Worm (Caenorhabditis elegans) whole organism, young adult: ENCODE measurements around the gene F10G7.10.

Experiments used
- B0019.2 ChIP-seq: fragments of 200-800 bp; sonication (Bioruptor generic); conservative IDR thresholded peaks from 2 replicates; pipeline ENCODE4 v1.3.6; 2022; ENCODE audit warnings: missing genetic modification reagents, missing genetic modification characterization, missing compliant biosample characterization
- F57C9.4 ChIP-seq: sonication (generic microtip); optimal IDR thresholded peaks from 2 replicates; lab custom pipeline; 2017; ENCODE audit warnings: mild to moderate bottlenecking, missing genetic modification characterization, missing compliant biosample characterization
- K11D2.4 ChIP-seq: fragments of 200-800 bp; sonication (Bioruptor generic); IDR thresholded peaks from 2 replicates; pipeline ENCODE4 v1.3.6; 2022; ENCODE audit warnings: missing genetic modification reagents, missing genetic modification characterization, missing compliant biosample characterization
- K12H6.12 ChIP-seq: fragments of 200-800 bp; sonication (Bioruptor generic); optimal IDR thresholded peaks from 2 replicates; lab custom pipeline; 2018; ENCODE audit warnings: mild to moderate bottlenecking, missing genetic modification characterization, missing compliant biosample characterization
- Y53G8AR.9 ChIP-seq: fragments of 200-800 bp; sonication (Bioruptor generic); conservative IDR thresholded peaks from 2 replicates; pipeline ENCODE4 v1.3.6; 2022; ENCODE audit warnings: missing genetic modification reagents, missing genetic modification characterization, missing compliant biosample characterization
- Y67H2A.10 ChIP-seq: fragments of 200-800 bp; sonication (Bioruptor generic); conservative IDR thresholded peaks from 2 replicates; pipeline ENCODE4 v1.3.6; 2022; ENCODE audit warnings: missing genetic modification reagents, missing genetic modification characterization, missing compliant biosample characterization
- Y79H2A.3 ChIP-seq: fragments of 200-800 bp; sonication (Bioruptor generic); conservative IDR thresholded peaks from 2 replicates; pipeline ENCODE4 v1.3.6; 2022; ENCODE audit warnings: missing genetic modification reagents, missing genetic modification characterization, missing compliant biosample characterization
- aptf-2 ChIP-seq: fragments of 200-800 bp; sonication (Bioruptor generic); conservative IDR thresholded peaks from 2 replicates; pipeline ENCODE4 v1.3.6; 2022; ENCODE audit warnings: missing genetic modification reagents, missing genetic modification characterization, missing compliant biosample characterization
- attf-3 ChIP-seq: fragments of 200-800 bp; sonication (Bioruptor generic); conservative IDR thresholded peaks from 2 replicates; pipeline ENCODE4 v1.3.6; 2022; ENCODE audit warnings: missing genetic modification reagents, missing genetic modification characterization, missing compliant biosample characterization
- attf-5 ChIP-seq: fragments of 200-800 bp; sonication (Bioruptor generic); optimal IDR thresholded peaks from 2 replicates; lab custom pipeline; 2018; ENCODE audit warnings: mild to moderate bottlenecking, missing genetic modification characterization, missing compliant biosample characterization
- attf-6 ChIP-seq: fragments of 200-800 bp; sonication (Bioruptor generic); IDR thresholded peaks from 2 replicates; pipeline ENCODE4 v1.3.6; 2022; ENCODE audit warnings: missing genetic modification reagents, missing genetic modification characterization, missing compliant biosample characterization
- cebp-1 ChIP-seq, 2 experiments: fragments of 200-800 bp in 1 of 2; sonication (Bioruptor generic) in 1 of 2; sonication (generic microtip) in 1 of 2; IDR thresholded peaks in 1 of 2; optimal IDR thresholded peaks in 1 of 2; 2 replicates each; pipeline versions ENCODE4 v1.3.6 to Lab custom; 2017 to 2022; ENCODE audit warnings: missing compliant biosample characterization in 2 of 2, missing genetic modification characterization in 2 of 2, mild to moderate bottlenecking in 1 of 2, missing genetic modification reagents in 1 of 2, moderate library complexity in 1 of 2
- ceh-100 ChIP-seq: fragments of 200-800 bp; sonication (Bioruptor generic); IDR thresholded peaks from 2 replicates; pipeline ENCODE4 v1.3.6; 2022; ENCODE audit warnings: missing genetic modification reagents, missing genetic modification characterization, missing compliant biosample characterization
- ceh-40 ChIP-seq: fragments of 200-800 bp; sonication (Bioruptor generic); IDR thresholded peaks from 2 replicates; pipeline ENCODE4 v1.3.6; 2022; ENCODE audit warnings: missing genetic modification characterization, missing compliant biosample characterization
- efl-1 ChIP-seq: fragments of 150-350 bp; optimal IDR thresholded peaks from 2 replicates; lab custom pipeline; 2014; ENCODE audit warnings: missing biosample characterization, missing genetic modification reagents, missing genetic modification characterization
- ets-4 ChIP-seq: fragments of 200-800 bp; sonication (Bioruptor generic); optimal IDR thresholded peaks from 2 replicates; lab custom pipeline; 2018; ENCODE audit warnings: mild to moderate bottlenecking, missing genetic modification characterization, missing compliant biosample characterization
- fkh-3 ChIP-seq: sonication (generic microtip); optimal IDR thresholded peaks from 2 replicates; lab custom pipeline; 2016; ENCODE audit warnings: mild to moderate bottlenecking, missing genetic modification characterization, missing compliant biosample characterization
- hrde-1 ChIP-seq: sonication (generic microtip); optimal IDR thresholded peaks from 2 replicates; lab custom pipeline; 2016; ENCODE audit warnings: missing genetic modification characterization, mild to moderate bottlenecking, missing compliant biosample characterization, moderate library complexity, missing genotype, missing genetic modification reagents, borderline replicate concordance
- let-607 ChIP-seq, 2 experiments: fragments of 200-800 bp in 1 of 2; sonication (Bioruptor generic) in 1 of 2; sonication (generic microtip) in 1 of 2; optimal IDR thresholded peaks; 2 replicates each; lab custom pipeline; 2016 to 2018; ENCODE audit warnings: mild to moderate bottlenecking in 2 of 2, missing compliant biosample characterization in 2 of 2, missing genetic modification characterization in 2 of 2, moderate library complexity in 2 of 2, missing genotype in 1 of 2
- lin-40 ChIP-seq: sonication (generic microtip); optimal IDR thresholded peaks from 2 replicates; lab custom pipeline; 2016; ENCODE audit warnings: missing genetic modification characterization, mild to moderate bottlenecking, missing compliant biosample characterization, missing genotype, missing genetic modification reagents
- lin-54 ChIP-seq: fragments of 200-800 bp; sonication (Bioruptor generic); optimal IDR thresholded peaks from 2 replicates; lab custom pipeline; 2018; ENCODE audit warnings: mild to moderate bottlenecking, missing genetic modification characterization, missing compliant biosample characterization
- lir-1 ChIP-seq: fragments of 200-800 bp; sonication (Bioruptor generic); conservative IDR thresholded peaks from 2 replicates; pipeline ENCODE4 v1.3.6; 2022; ENCODE audit warnings: missing genetic modification reagents, missing genetic modification characterization, missing compliant biosample characterization
- lsl-1 ChIP-seq: fragments of 200-800 bp; sonication (Bioruptor generic); optimal IDR thresholded peaks from 2 replicates; lab custom pipeline; 2018; ENCODE audit warnings: mild to moderate bottlenecking, missing genetic modification characterization, moderate library complexity, missing compliant biosample characterization
- mcd-1 ChIP-seq: fragments of 200-800 bp; sonication (Bioruptor generic); IDR thresholded peaks from 2 replicates; pipeline ENCODE4 v1.3.6; 2022; ENCODE audit warnings: missing genetic modification reagents, missing genetic modification characterization, missing compliant biosample characterization
- mel-28 ChIP-seq: sonication (generic microtip); optimal IDR thresholded peaks from 2 replicates; lab custom pipeline; 2016; ENCODE audit warnings: borderline replicate concordance, mild to moderate bottlenecking, missing genetic modification characterization, missing compliant biosample characterization
- nfyb-1 ChIP-seq: fragments of 200-800 bp; sonication (Bioruptor generic); IDR thresholded peaks from 2 replicates; pipeline ENCODE4 v1.3.6; 2022; ENCODE audit warnings: missing genetic modification reagents, missing genetic modification characterization, missing compliant biosample characterization
- nhr-120 ChIP-seq: fragments of 200-800 bp; sonication (Bioruptor generic); IDR thresholded peaks from 2 replicates; pipeline ENCODE4 v1.3.6; 2022; ENCODE audit warnings: missing genetic modification characterization, missing compliant biosample characterization
- pbrm-1 ChIP-seq: fragments of 200-800 bp; sonication (Bioruptor generic); IDR thresholded peaks from 2 replicates; pipeline ENCODE4 v1.3.6; 2022; ENCODE audit warnings: missing genetic modification reagents, missing genetic modification characterization, missing compliant biosample characterization
- sea-2 ChIP-seq: fragments of 200-800 bp; sonication (Bioruptor generic); IDR thresholded peaks from 2 replicates; pipeline ENCODE4 v1.3.6; 2022; ENCODE audit warnings: missing genetic modification characterization, missing compliant biosample characterization
- snpc-1.1 ChIP-seq: sonication (generic microtip); optimal IDR thresholded peaks from 2 replicates; lab custom pipeline; 2017; ENCODE audit warnings: missing genetic modification characterization, mild to moderate bottlenecking, missing compliant biosample characterization, antibody characterized with exemption, moderate library complexity, missing genotype, missing genetic modification reagents; ENCODE audit not compliant: insufficient read depth
- snpc-3.4 ChIP-seq: sonication (generic microtip); optimal IDR thresholded peaks from 2 replicates; lab custom pipeline; 2017; ENCODE audit warnings: missing genetic modification characterization, mild to moderate bottlenecking, missing compliant biosample characterization, antibody characterized with exemption, moderate library complexity, missing genotype, missing genetic modification reagents
- sptf-2 ChIP-seq: fragments of 200-800 bp; sonication (Bioruptor generic); optimal IDR thresholded peaks from 2 replicates; lab custom pipeline; 2018; ENCODE audit warnings: mild to moderate bottlenecking, missing genetic modification characterization, missing compliant biosample characterization
- tbp1 ChIP-seq: fragments of 200-800 bp; sonication (Bioruptor generic); optimal IDR thresholded peaks from 2 replicates; lab custom pipeline; 2018; ENCODE audit warnings: mild to moderate bottlenecking, missing genetic modification characterization, missing compliant biosample characterization
- tbx-9 ChIP-seq: sonication (generic microtip); optimal IDR thresholded peaks from 2 replicates; lab custom pipeline; 2016; ENCODE audit warnings: borderline replicate concordance, missing genetic modification characterization, inconsistent platforms, missing compliant biosample characterization
- unc-130 ChIP-seq: sonication (generic microtip); optimal IDR thresholded peaks from 2 replicates; lab custom pipeline; 2016; ENCODE audit warnings: missing genetic modification reagents, missing genetic modification characterization, missing compliant biosample characterization
- unc-62 ChIP-seq: fragments of 150-350 bp; optimal IDR thresholded peaks from 2 replicates; lab custom pipeline; 2014; ENCODE audit warnings: missing biosample characterization, missing genetic modification reagents, missing genetic modification characterization
- zim-3 ChIP-seq: sonication (generic microtip); optimal IDR thresholded peaks from 2 replicates; lab custom pipeline; 2017; ENCODE audit warnings: mild to moderate bottlenecking, missing genetic modification characterization, moderate library complexity, missing compliant biosample characterization
- ztf-26 ChIP-seq: sonication (generic microtip); optimal IDR thresholded peaks from 2 replicates; lab custom pipeline; 2017; ENCODE audit warnings: missing genetic modification characterization, missing compliant biosample characterization

Gene F10G7.10

DNA sequence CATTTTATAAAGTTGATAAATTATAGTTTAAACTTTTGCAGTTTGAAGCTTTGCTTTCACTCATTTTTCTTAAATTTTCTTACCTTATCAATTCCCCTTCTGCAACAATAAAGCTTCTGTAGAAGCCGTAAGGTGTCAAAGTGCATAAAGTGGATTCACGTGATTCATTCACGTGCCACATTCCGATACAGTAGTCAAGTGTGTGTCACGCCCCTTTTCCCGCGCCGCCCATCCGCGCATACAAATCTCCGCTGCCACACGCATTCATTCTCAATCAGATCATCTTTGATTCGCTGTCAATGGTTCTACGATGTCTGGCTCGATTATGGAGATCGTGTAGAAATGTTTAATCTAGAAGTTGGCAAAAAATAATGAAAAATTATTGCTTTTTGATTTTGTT lies 21.0 kb upstream of the F10G7.10 start:
- TF ChIP-seq mcd-1: no peak
- TF ChIP-seq K11D2.4 (GFP tag; lab: Robert Waterston, UW): no peak
- no peak for TF ChIP-seq attf-3
- no peak for TF ChIP-seq unc-130 (GFP tag; lab: Kevin White, UChicago)
- TF ChIP-seq lsl-1 (GFP tag; lab: Kevin White, UChicago): no peak
- TF ChIP-seq F57C9.4 (tag; lab: Kevin White, UChicago): no peak
- TF ChIP-seq Y67H2A.10 (GFP tag; lab: Robert Waterston, UW): no peak
- no peak for TF ChIP-seq mel-28
- TF ChIP-seq pbrm-1 (GFP tag; lab: Robert Waterston, UW): no peak
- TF ChIP-seq tbx-9 (tag; lab: Kevin White, UChicago): no peak
- no peak for TF ChIP-seq Y79H2A.3
- no peak for TF ChIP-seq sptf-2 (GFP tag; lab: Kevin White, UChicago)
- no peak for TF ChIP-seq efl-1 (GFP tag; lab: Kevin White, UChicago)
- TF ChIP-seq sea-2: no peak
- no peak for TF ChIP-seq Y53G8AR.9 (GFP tag; lab: Robert Waterston, UW)
- no peak for TF ChIP-seq K12H6.12 (tag; lab: Kevin White, UChicago)
- TF ChIP-seq nfyb-1: no peak
- TF ChIP-seq ceh-40 (GFP tag; lab: Robert Waterston, UW): no peak
- no peak for TF ChIP-seq aptf-2 (GFP tag; lab: Robert Waterston, UW)

DNA sequence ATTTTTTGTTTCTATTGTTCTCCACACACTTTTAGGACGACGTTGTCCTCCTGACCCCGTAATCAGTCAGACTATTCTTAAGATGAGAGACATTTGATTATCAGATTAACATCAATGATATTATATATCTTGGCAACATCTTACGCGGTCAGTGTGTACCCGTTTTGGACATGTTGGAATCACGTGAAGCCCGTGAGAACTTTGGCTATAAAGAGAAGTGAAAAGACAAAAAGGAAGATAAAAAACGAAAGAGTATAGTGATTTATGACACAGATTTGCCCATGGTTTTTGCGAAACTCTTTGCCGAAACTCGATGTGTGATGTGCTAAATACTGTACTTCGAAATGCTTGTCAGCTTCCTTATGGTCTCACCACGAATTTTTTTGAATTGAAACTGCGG lies 19.2 kb upstream of the F10G7.10 start:
- TF ChIP-seq nhr-120 (GFP tag; lab: Robert Waterston, UW): no peak
- TF ChIP-seq snpc-1.1 (tag; lab: Kevin White, UChicago): no peak
- no peak for TF ChIP-seq zim-3 (tag; lab: Kevin White, UChicago)
- no peak for TF ChIP-seq unc-62
- TF ChIP-seq lin-54: peak; percentile 13
- peak; percentile 28 for TF ChIP-seq tbp1 (GFP tag; lab: Kevin White, UChicago)
- no peak for TF ChIP-seq mel-28
- TF ChIP-seq attf-5 (GFP tag; lab: Kevin White, UChicago): no peak
- TF ChIP-seq Y53G8AR.9 (GFP tag; lab: Robert Waterston, UW): 0 out of 2 replicates have a peak, but pooled peaks have one; percentile 45
- no peak for TF ChIP-seq cebp-1 (GFP tag; IDR thresholded peaks at IDR 0.05; lab: Robert Waterston, UW)
- peak; percentile 31 for TF ChIP-seq cebp-1 (tag; optimal IDR thresholded peaks at IDR 0.05; lab: Kevin White, UChicago)
- no peak for TF ChIP-seq ets-4 (GFP tag; lab: Kevin White, UChicago)
- no peak for TF ChIP-seq let-607 (tag; optimal IDR thresholded peaks at IDR 0.05; lab: Kevin White, UChicago)
- no peak for TF ChIP-seq hrde-1 (tag; lab: Kevin White, UChicago)
- no peak for TF ChIP-seq snpc-3.4 (tag; lab: Kevin White, UChicago)
- TF ChIP-seq nfyb-1: no peak
- no peak for TF ChIP-seq ceh-100 (GFP tag; lab: Robert Waterston, UW)
- no peak for TF ChIP-seq attf-6 (GFP tag; lab: Robert Waterston, UW)
- TF ChIP-seq ztf-26 (tag; lab: Kevin White, UChicago): peak; percentile 76
- no peak for TF ChIP-seq B0019.2 (GFP tag; lab: Robert Waterston, UW)
- peak; percentile 43 for TF ChIP-seq lin-40 (tag; lab: Kevin White, UChicago)
- TF ChIP-seq fkh-3 (tag; lab: Kevin White, UChicago): no peak
- TF ChIP-seq lir-1 (GFP tag; lab: Robert Waterston, UW): no peak
